Worm (Caenorhabditis elegans) whole organism, L1 larva: ENCODE measurements around the gene etc-1.

Experiments
- C16A3.4 ChIP-seq: fragments of 150-350 bp; optimal IDR thresholded peaks from 2 replicates; lab custom pipeline; 2014; ENCODE audit warnings: missing biosample characterization, missing genetic modification characterization
- C34B4.2 ChIP-seq: sonication (generic microtip); optimal IDR thresholded peaks from 2 replicates; lab custom pipeline; 2017; ENCODE audit warnings: mild to moderate bottlenecking, missing genetic modification characterization, missing compliant biosample characterization
- F16B12.6 ChIP-seq: fragments of 150-350 bp; optimal IDR thresholded peaks from 2 replicates; lab custom pipeline; 2014; ENCODE audit warnings: missing biosample characterization, missing genetic modification characterization
- alr-1 ChIP-seq: fragments of 200-800 bp; sonication (Bioruptor generic); optimal IDR thresholded peaks from 2 replicates; lab custom pipeline; 2018; ENCODE audit warnings: borderline replicate concordance, mild to moderate bottlenecking, missing genetic modification characterization, missing compliant biosample characterization
- aly-2 ChIP-seq: fragments of 150-350 bp; optimal IDR thresholded peaks from 2 replicates; lab custom pipeline; 2014; ENCODE audit warnings: missing biosample characterization, missing genetic modification characterization
- ama-1 ChIP-seq: fragments of 150-350 bp; optimal IDR thresholded peaks from 2 replicates; lab custom pipeline; 2014
- blmp-1 ChIP-seq: fragments of 150-350 bp; optimal IDR thresholded peaks from 2 replicates; lab custom pipeline; 2014; ENCODE audit warnings: missing biosample characterization, missing genetic modification characterization
- ceh-63 ChIP-seq: fragments of 200-800 bp; sonication (Bioruptor generic); optimal IDR thresholded peaks from 2 replicates; lab custom pipeline; 2018; ENCODE audit warnings: mild to moderate bottlenecking, missing genetic modification characterization, missing compliant biosample characterization
- ceh-82 ChIP-seq, 3 experiments: fragments of 150-350 bp in 1 of 3; sonication (generic microtip) in 2 of 3; optimal IDR thresholded peaks; 2 replicates each; lab custom pipeline; 2014 to 2017; ENCODE audit warnings: missing biosample characterization in 3 of 3, missing genetic modification characterization in 3 of 3
- ceh-88 ChIP-seq: fragments of 200-800 bp; sonication (Bioruptor generic); IDR thresholded peaks from 2 replicates; pipeline ENCODE4 v1.3.6; 2022; ENCODE audit warnings: missing genetic modification characterization, missing compliant biosample characterization
- dpl-1 ChIP-seq, 3 experiments: fragments of 150-350 bp in 2 of 3; sonication (generic microtip) in 1 of 3; optimal IDR thresholded peaks; 2 replicates each; lab custom pipeline; 2014 to 2017; ENCODE audit warnings: missing biosample characterization in 3 of 3, missing genetic modification characterization in 3 of 3, missing genetic modification reagents in 3 of 3
- efl-1 ChIP-seq, 4 experiments: fragments of 150-350 bp; optimal IDR thresholded peaks in 3 of 4; peaks in 1 of 4; 1 replicate in 1 of 4; 2 replicates in 3 of 4; lab custom pipeline; 2014; ENCODE audit warnings: missing biosample characterization in 2 of 4, missing genetic modification characterization in 2 of 4, missing genetic modification reagents in 2 of 4
- egl-13 ChIP-seq: sonication (generic microtip); optimal IDR thresholded peaks from 2 replicates; lab custom pipeline; 2016; ENCODE audit warnings: missing genotype, missing genetic modification reagents, missing genetic modification characterization, missing compliant biosample characterization
- egl-27 ChIP-seq, 2 experiments: fragments of 150-350 bp in 1 of 2; sonication (generic microtip); optimal IDR thresholded peaks; 3 replicates each; lab custom pipeline; 2017 to 2018; ENCODE audit warnings: missing biosample characterization in 2 of 2, missing genetic modification characterization in 2 of 2, missing genetic modification reagents in 2 of 2
- elt-2 ChIP-seq: sonication (generic microtip); optimal IDR thresholded peaks from 2 replicates; lab custom pipeline; 2016; ENCODE audit warnings: missing genetic modification characterization, mild to moderate bottlenecking, inconsistent platforms, missing compliant biosample characterization, missing genetic modification reagents
- ets-5 ChIP-seq: fragments of 200-800 bp; sonication (Bioruptor generic); IDR thresholded peaks from 2 replicates; pipeline ENCODE4 v1.3.6; 2022; ENCODE audit warnings: missing genetic modification characterization, missing compliant biosample characterization
- fkh-10 ChIP-seq: sonication (generic microtip); optimal IDR thresholded peaks from 2 replicates; lab custom pipeline; 2017; ENCODE audit warnings: missing biosample characterization, missing genetic modification reagents, missing genetic modification characterization
- fos-1 ChIP-seq: fragments of 150-350 bp; optimal IDR thresholded peaks from 2 replicates; lab custom pipeline; 2014; ENCODE audit warnings: missing biosample characterization, missing genetic modification characterization
- hlh-17 ChIP-seq: fragments of 200-800 bp; sonication (Bioruptor generic); optimal IDR thresholded peaks from 2 replicates; lab custom pipeline; 2018; ENCODE audit warnings: missing genetic modification characterization, mild to moderate bottlenecking, missing compliant biosample characterization, moderate library complexity, borderline replicate concordance
- jun-1 ChIP-seq: fragments of 150-350 bp; optimal IDR thresholded peaks from 2 replicates; lab custom pipeline; 2014; ENCODE audit warnings: missing biosample characterization, missing genetic modification reagents, missing genetic modification characterization
- lin-13 ChIP-seq: fragments of 150-350 bp; optimal IDR thresholded peaks from 2 replicates; lab custom pipeline; 2014; ENCODE audit warnings: missing biosample characterization, missing genetic modification reagents, missing genetic modification characterization
- lin-14 ChIP-seq: fragments of 200-800 bp; sonication (Bioruptor generic); optimal IDR thresholded peaks from 2 replicates; lab custom pipeline; 2018; ENCODE audit warnings: mild to moderate bottlenecking, missing genetic modification characterization, moderate library complexity, missing compliant biosample characterization
- lin-15B ChIP-seq: fragments of 150-350 bp; sonication (generic microtip); optimal IDR thresholded peaks from 3 replicates; lab custom pipeline; 2014; ENCODE audit warnings: missing biosample characterization, missing genetic modification characterization
- lin-35 ChIP-seq, 2 experiments: fragments of 150-350 bp; optimal IDR thresholded peaks; 2 replicates each; lab custom pipeline; 2014; ENCODE audit warnings: missing biosample characterization in 2 of 2, missing genetic modification characterization in 2 of 2, missing genetic modification reagents in 2 of 2
- lsy-2 ChIP-seq, 2 experiments: fragments of 150-350 bp; optimal IDR thresholded peaks; 2 replicates each; lab custom pipeline; 2014; ENCODE audit warnings: missing biosample characterization in 2 of 2, missing genetic modification characterization in 2 of 2
- mab-9 ChIP-seq: fragments of 200-800 bp; sonication (Bioruptor generic); IDR thresholded peaks from 2 replicates; pipeline ENCODE4 v1.3.6; 2022; ENCODE audit warnings: missing genetic modification reagents, missing genetic modification characterization, missing compliant biosample characterization
- mdl-1 ChIP-seq, 2 experiments: fragments of 150-350 bp; optimal IDR thresholded peaks; 2 replicates each; lab custom pipeline; 2014 to 2017; ENCODE audit warnings: missing biosample characterization in 2 of 2, missing genetic modification characterization in 2 of 2, inconsistent platforms in 1 of 2
- mef-2 ChIP-seq: fragments of 150-350 bp; optimal IDR thresholded peaks from 2 replicates; lab custom pipeline; 2014; ENCODE audit warnings: missing biosample characterization, missing genetic modification characterization
- mep-1 ChIP-seq: fragments of 150-350 bp; optimal IDR thresholded peaks from 2 replicates; lab custom pipeline; 2014; ENCODE audit warnings: missing biosample characterization, missing genetic modification characterization
- nhr-20 ChIP-seq: sonication (generic microtip); optimal IDR thresholded peaks from 2 replicates; lab custom pipeline; 2016; ENCODE audit warnings: mild to moderate bottlenecking, missing genetic modification characterization, missing compliant biosample characterization
- nhr-237 ChIP-seq: fragments of 150-350 bp; optimal IDR thresholded peaks from 2 replicates; lab custom pipeline; 2014; ENCODE audit warnings: missing biosample characterization, missing genetic modification characterization
- nhr-47 ChIP-seq: sonication (generic microtip); optimal IDR thresholded peaks from 2 replicates; lab custom pipeline; 2016; ENCODE audit warnings: mild to moderate bottlenecking, missing genetic modification characterization, moderate library complexity, missing compliant biosample characterization
- nhr-85 ChIP-seq: sonication (generic microtip); peaks from one replicate; lab custom pipeline; 2016; ENCODE audit warnings: missing genetic modification characterization, inconsistent platforms, missing compliant biosample characterization
- nhr-90 ChIP-seq: sonication (generic microtip); optimal IDR thresholded peaks from 2 replicates; lab custom pipeline; 2016; ENCODE audit warnings: mild to moderate bottlenecking, missing genetic modification characterization, missing compliant biosample characterization; ENCODE audit not compliant: poor library complexity
- pag-3 ChIP-seq: sonication (generic microtip); optimal IDR thresholded peaks from 2 replicates; lab custom pipeline; 2017; ENCODE audit warnings: missing genetic modification characterization, mild to moderate bottlenecking, missing compliant biosample characterization, antibody characterized with exemption, borderline replicate concordance; ENCODE audit not compliant: insufficient read depth
- pqm-1 ChIP-seq: sonication (generic microtip); optimal IDR thresholded peaks from 3 replicates; lab custom pipeline; 2017; ENCODE audit warnings: missing biosample characterization, missing genetic modification characterization
- rnt-1 ChIP-seq: sonication (generic microtip); optimal IDR thresholded peaks from 2 replicates; lab custom pipeline; 2016; ENCODE audit warnings: mild to moderate bottlenecking, missing genetic modification characterization, moderate library complexity, missing compliant biosample characterization
- snpc-4 ChIP-seq: fragments of 150-350 bp; optimal IDR thresholded peaks from 2 replicates; lab custom pipeline; 2014; ENCODE audit warnings: missing biosample characterization, missing genetic modification characterization
- snu-23 ChIP-seq: sonication (generic microtip); optimal IDR thresholded peaks from 2 replicates; lab custom pipeline; 2016; ENCODE audit warnings: missing genetic modification characterization, missing compliant biosample characterization
- sptf-1 ChIP-seq: fragments of 150-350 bp; optimal IDR thresholded peaks from 2 replicates; lab custom pipeline; 2014; ENCODE audit warnings: missing biosample characterization, missing genetic modification characterization
- sup-37 ChIP-seq: fragments of 200-800 bp; sonication (Bioruptor generic); optimal IDR thresholded peaks from 2 replicates; lab custom pipeline; 2018; ENCODE audit warnings: mild to moderate bottlenecking, missing genetic modification characterization, missing compliant biosample characterization
- swsn-7 ChIP-seq: sonication (generic microtip); optimal IDR thresholded peaks from 2 replicates; lab custom pipeline; 2016; ENCODE audit warnings: missing genetic modification characterization, missing compliant biosample characterization
- tlp-1 ChIP-seq: fragments of 150-350 bp; optimal IDR thresholded peaks from 2 replicates; lab custom pipeline; 2014; ENCODE audit warnings: missing biosample characterization, missing genetic modification characterization
- unc-130 ChIP-seq: fragments of 150-350 bp; optimal IDR thresholded peaks from 2 replicates; lab custom pipeline; 2017; ENCODE audit warnings: missing biosample characterization, missing genetic modification characterization, inconsistent platforms
- unc-62 ChIP-seq: fragments of 150-350 bp; optimal IDR thresholded peaks from 2 replicates; lab custom pipeline; 2014; ENCODE audit warnings: missing biosample characterization, missing genetic modification reagents, missing genetic modification characterization
- vab-15 ChIP-seq: sonication (generic microtip); optimal IDR thresholded peaks from 2 replicates; lab custom pipeline; 2017; ENCODE audit warnings: missing genotype, mild to moderate bottlenecking, missing genetic modification characterization, missing compliant biosample characterization
- ztf-11 ChIP-seq, 2 experiments: sonication (generic microtip); optimal IDR thresholded peaks; 2 replicates each; lab custom pipeline; 2016 to 2017; ENCODE audit warnings: missing genetic modification characterization in 2 of 2, missing biosample characterization in 1 of 2, missing compliant biosample characterization in 1 of 2
- ztf-4 ChIP-seq: fragments of 150-350 bp; optimal IDR thresholded peaks from 2 replicates; lab custom pipeline; 2014; ENCODE audit warnings: missing biosample characterization, missing genetic modification characterization

The etc-1 gene

DNA sequence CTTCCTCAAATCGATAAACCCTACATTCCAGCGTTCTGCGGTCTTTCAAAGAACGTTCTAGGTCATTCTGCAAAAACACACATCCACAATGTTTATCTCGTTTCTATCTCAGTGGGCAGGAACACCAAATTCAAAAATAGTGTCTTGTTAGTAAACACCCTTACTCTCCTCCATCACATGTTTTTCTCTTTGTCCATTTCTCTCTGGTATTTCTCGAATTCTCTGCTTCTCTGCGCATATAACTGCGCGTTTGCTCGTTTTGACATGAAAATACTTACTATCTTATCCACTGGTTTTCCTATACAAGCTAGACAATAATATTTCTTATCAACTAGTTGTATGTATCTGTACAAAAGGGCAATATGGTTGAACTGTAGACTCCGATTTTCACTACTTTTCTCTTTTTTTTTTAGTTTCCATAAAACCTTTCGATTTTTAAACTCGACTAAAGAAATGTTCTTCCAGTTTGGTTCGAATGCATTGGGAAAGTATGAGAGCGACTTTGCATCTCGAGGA is 13.9 kb upstream of the etc-1 start, which contains the start of gene pyr-1 (continued):
- TF ChIP-seq unc-130: no peak
- peak; percentile 52 for TF ChIP-seq C16A3.4
- no peak for TF ChIP-seq sup-37
- TF ChIP-seq ceh-88 (GFP tag; lab: Robert Waterston, UW): no peak
- TF ChIP-seq C34B4.2 (tag; lab: Kevin White, UChicago): no peak
- no peak for TF ChIP-seq mef-2
- no peak for TF ChIP-seq ztf-4
- TF ChIP-seq ceh-82 (tag; optimal IDR thresholded peaks at IDR 0.05; lab: Kevin White, UChicago): no peak
- TF ChIP-seq mab-9: no peak
- no peak for TF ChIP-seq ama-1 (lab: Kevin White, UChicago)
- TF ChIP-seq aly-2 (tag; lab: Kevin White, UChicago): no peak
- TF ChIP-seq pag-3 (tag; lab: Kevin White, UChicago): no peak
- TF ChIP-seq nhr-20 (tag; lab: Kevin White, UChicago): peak; percentile 58
- peak; percentile 30 for TF ChIP-seq rnt-1 (tag; lab: Kevin White, UChicago)
- peak; percentile 72 for TF ChIP-seq lin-14
- TF ChIP-seq sptf-1: no peak
- no peak for TF ChIP-seq jun-1
- no peak for TF ChIP-seq fkh-10 (GFP tag; lab: Kevin White, UChicago)
- TF ChIP-seq pqm-1 (tag; lab: Kevin White, UChicago): no peak
- no peak for TF ChIP-seq blmp-1 (tag; lab: Kevin White, UChicago)
- no peak for TF ChIP-seq vab-15 (tag; lab: Kevin White, UChicago)
- TF ChIP-seq tlp-1 (tag; lab: Kevin White, UChicago): no peak
- TF ChIP-seq nhr-85 (tag; lab: Kevin White, UChicago): no peak
- no peak for TF ChIP-seq ceh-63 (GFP tag; lab: Kevin White, UChicago)
- no peak for TF ChIP-seq egl-13 (tag; lab: Kevin White, UChicago)

ce11 chrII:8658835-8659234 is 5.8 kb upstream of the etc-1 start, which contains the start of gene atg-10:
Gene atg-10, plus strand, starts transcription at chrII:8659135.
- TF ChIP-seq elt-2 (tag; lab: Kevin White, UChicago) (no peak), egl-27 (tag; optimal IDR thresholded peaks at IDR 0.05; lab: Kevin White, UChicago) (no peak), ets-5 (GFP tag; lab: Robert Waterston, UW) (no peak)

DNA sequence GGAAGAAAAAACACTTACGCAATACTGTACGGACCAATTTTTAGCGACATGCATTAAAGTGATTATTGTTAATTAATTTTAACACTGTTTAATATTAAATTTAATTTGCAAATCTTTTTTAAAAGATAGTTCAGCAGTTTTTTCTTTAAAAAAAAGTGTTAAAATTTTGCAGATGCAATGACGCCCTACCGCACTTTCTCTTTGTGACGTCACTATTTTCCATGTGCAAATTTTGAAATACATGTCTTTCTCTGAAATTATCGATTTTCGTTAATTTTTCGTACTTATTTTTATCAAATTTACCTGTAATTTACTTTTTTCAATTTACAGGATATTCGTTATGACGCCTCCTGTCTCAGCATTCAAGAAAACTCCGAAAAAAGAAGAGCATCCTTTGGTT is 3.1 kb upstream of the etc-1 start, which contains the start of the genes piga-1 and eif-2Bepsilon:
Gene piga-1 (minus strand): TSS at position 174 of the 400 bp plus-strand sequence.
Gene eif-2Bepsilon (plus strand): TSS at position 331 of the 400 bp plus-strand sequence.
- TF ChIP-seq blmp-1 (tag; lab: Kevin White, UChicago) (no peak), ceh-82 (tag; optimal IDR thresholded peaks at IDR 0.05; lab: Kevin White, UChicago) (peak in 2 of 3 experiments; percentile 11 to 41), swsn-7 (tag; lab: Kevin White, UChicago) (peak; percentile 16), dpl-1 (GFP tag; optimal IDR thresholded peaks at IDR 0.05; lab: Kevin White, UChicago) (peak; percentile 31 to 63 (median 35)), hlh-17 (GFP tag; lab: Kevin White, UChicago) (no peak), ets-5 (GFP tag; lab: Robert Waterston, UW) (no peak), vab-15 (tag; lab: Kevin White, UChicago) (no peak), nhr-90 (tag; lab: Kevin White, UChicago) (no peak), nhr-47 (tag; lab: Kevin White, UChicago) (peak; percentile 28), mep-1 (peak; percentile 72), mdl-1 (tag; optimal IDR thresholded peaks at IDR 0.05; lab: Kevin White, UChicago) (no peak), fos-1 (tag; lab: Kevin White, UChicago) (no peak), lin-15B (tag; lab: Kevin White, UChicago) (peak; percentile 30), C16A3.4 (peak; percentile 46), elt-2 (tag; lab: Kevin White, UChicago) (no peak), mab-9 (no peak), F16B12.6 (tag; lab: Kevin White, UChicago) (peak; percentile 32), alr-1 (tag; lab: Kevin White, UChicago) (no peak), snpc-4 (tag; lab: Kevin White, UChicago) (no peak), nhr-237 (tag; lab: Kevin White, UChicago) (no peak), lin-35 (GFP tag; optimal IDR thresholded peaks at IDR 0.05; lab: Kevin White, UChicago) (peak; percentile 47 to 55), nhr-20 (tag; lab: Kevin White, UChicago) (peak; percentile 33), lin-14 (peak; percentile 63), lin-13 (GFP tag; lab: Kevin White, UChicago) (no peak), lsy-2 (tag; optimal IDR thresholded peaks at IDR 0.05; lab: Kevin White, UChicago) (peak in 1 of 2 experiments; percentile 71), snu-23 (GFP tag; lab: Kevin White, UChicago) (no peak), pag-3 (tag; lab: Kevin White, UChicago) (no peak), efl-1 (optimal IDR thresholded peaks at IDR 0.05; lab: Kevin White, UChicago) (peak; percentile 52 to 58), efl-1 (GFP tag; optimal IDR thresholded peaks at IDR 0.05 in 1 of 2; lab: Kevin White, UChicago) (peak; percentile 57 to 92), unc-62 (GFP tag; lab: Kevin White, UChicago) (no peak), ztf-11 (tag; optimal IDR thresholded peaks at IDR 0.05; lab: Kevin White, UChicago) (no peak)
